Fruit fly (Drosophila melanogaster) whole organism, adult: ENCODE measurements around the gene Shawl.

Experiments
- CG14711 ChIP-seq: fragments of 200-800 bp; sonication (Bioruptor generic); optimal IDR thresholded peaks from 2 replicates; lab custom pipeline; 2018; ENCODE audit warnings: missing biosample characterization, mild to moderate bottlenecking, missing genetic modification characterization, moderate library complexity
- CG1620 ChIP-seq: fragments of 200-800 bp; sonication (Bioruptor generic); optimal IDR thresholded peaks from 2 replicates; lab custom pipeline; 2016; ENCODE audit warnings: missing biosample characterization, missing genetic modification characterization
- CG33017 ChIP-seq: fragments of 200-800 bp; sonication (Bioruptor generic); optimal IDR thresholded peaks from 2 replicates; lab custom pipeline; 2018; ENCODE audit warnings: missing biosample characterization, mild to moderate bottlenecking, missing genetic modification characterization, moderate library complexity
- CG5204 ChIP-seq: fragments of 200-800 bp; sonication (Bioruptor generic); optimal IDR thresholded peaks from 2 replicates; lab custom pipeline; 2016; ENCODE audit warnings: missing biosample characterization, missing genetic modification characterization
- Clk ChIP-seq: fragments of 200-800 bp; sonication (Bioruptor generic); optimal IDR thresholded peaks from 2 replicates; lab custom pipeline; 2017; ENCODE audit warnings: missing biosample characterization, missing genetic modification characterization
- Crg-1 ChIP-seq: fragments of 200-800 bp; sonication (Bioruptor generic); optimal IDR thresholded peaks from 2 replicates; lab custom pipeline; 2016; ENCODE audit warnings: missing biosample characterization, missing genetic modification characterization
- bab1 ChIP-seq: fragments of 200-800 bp; sonication (Bioruptor generic); optimal IDR thresholded peaks from 3 replicates; lab custom pipeline; 2019; ENCODE audit warnings: missing biosample characterization, mild to moderate bottlenecking, missing genetic modification characterization, moderate library complexity
- cic ChIP-seq: fragments of 200-800 bp; sonication (Bioruptor generic); optimal IDR thresholded peaks from 2 replicates; lab custom pipeline; 2017; ENCODE audit warnings: missing biosample characterization, mild to moderate bottlenecking, missing genetic modification characterization, moderate library complexity
- cnc ChIP-seq, 2 experiments: fragments of >200 bp; optimal IDR thresholded peaks; 2 replicates each; lab custom pipeline; 2017
- ovo ChIP-seq: fragments of 200-800 bp; sonication (Bioruptor generic); optimal IDR thresholded peaks from 2 replicates; lab custom pipeline; 2016; ENCODE audit warnings: missing biosample characterization, missing genetic modification characterization
- tj ChIP-seq: fragments of 200-800 bp; sonication (Bioruptor generic); optimal IDR thresholded peaks from 3 replicates; lab custom pipeline; 2017; ENCODE audit warnings: missing biosample characterization, mild to moderate bottlenecking, missing genetic modification characterization, moderate library complexity

dm6 chr2L:9400153-9400552 is 14.8 kb downstream of the Shawl start:
- TF ChIP-seq tj (GFP tag; lab: Kevin White, UChicago) (no peak), cic (GFP tag; lab: Kevin White, UChicago) (no peak), Clk (GFP tag; lab: Kevin White, UChicago) (no peak), cnc (optimal IDR thresholded peaks at IDR 0.05; lab: Kevin White, UChicago) (no peak), ovo (GFP tag; lab: Kevin White, UChicago) (no peak), CG5204 (GFP tag; lab: Kevin White, UChicago) (no peak), Crg-1 (GFP tag; lab: Kevin White, UChicago) (no peak), CG33017 (tag; lab: Kevin White, UChicago) (no peak), CG14711 (tag; lab: Kevin White, UChicago) (no peak), bab1 (no peak), CG1620 (no peak)
